Fruit fly (Drosophila melanogaster) whole organism, embryonic: Measurements from ENCODE around the gene CG3626.

Source experiments
- ATbp ChIP-seq: fragments of 200-800 bp; sonication (Bioruptor generic); optimal IDR thresholded peaks from 2 replicates; lab custom pipeline; 2017; ENCODE audit warnings: missing biosample characterization, mild to moderate bottlenecking, missing genetic modification characterization, missing genetic modification reagents
- Asciz ChIP-seq: fragments of 200-800 bp; sonication (Bioruptor generic); optimal IDR thresholded peaks from 2 replicates; lab custom pipeline; 2017; ENCODE audit warnings: missing biosample characterization, mild to moderate bottlenecking, missing genetic modification characterization, missing genetic modification reagents
- Atf3 ChIP-seq: fragments of 200-800 bp; sonication (Bioruptor generic); optimal IDR thresholded peaks from 3 replicates; lab custom pipeline; 2016; ENCODE audit warnings: missing biosample characterization, missing genetic modification characterization
- B-H1 ChIP-seq: fragments of 200-800 bp; sonication (Bioruptor generic); IDR thresholded peaks from 3 replicates; pipeline ENCODE4 v1.3.6; 2022; ENCODE audit warnings: missing biosample characterization, missing genetic modification characterization
- CG10543 ChIP-seq: fragments of 200-800 bp; sonication (Bioruptor generic); optimal IDR thresholded peaks from 3 replicates; lab custom pipeline; 2017; ENCODE audit warnings: missing biosample characterization, mild to moderate bottlenecking, missing genetic modification characterization, moderate library complexity
- CG13624 ChIP-seq: fragments of 200-800 bp; sonication (Bioruptor generic); optimal IDR thresholded peaks from 2 replicates; lab custom pipeline; 2016; ENCODE audit warnings: missing biosample characterization, missing genetic modification characterization
- CG17328 ChIP-seq: fragments of 200-800 bp; sonication (Bioruptor generic); IDR thresholded peaks from 2 replicates; pipeline ENCODE4 v1.3.6; 2022; ENCODE audit warnings: missing biosample characterization, missing genetic modification characterization
- CG17802 ChIP-seq: fragments of 200-800 bp; sonication (Bioruptor generic); optimal IDR thresholded peaks from 2 replicates; lab custom pipeline; 2018; ENCODE audit warnings: missing biosample characterization, mild to moderate bottlenecking, missing genetic modification characterization, moderate library complexity
- CG17829 ChIP-seq: fragments of 200-800 bp; optimal IDR thresholded peaks from 2 replicates; lab custom pipeline; 2019; ENCODE audit warnings: missing biosample characterization, mild to moderate bottlenecking, missing genetic modification characterization, moderate library complexity
- CG18619 ChIP-seq: fragments of 200-800 bp; sonication (Bioruptor generic); optimal IDR thresholded peaks from 3 replicates; lab custom pipeline; 2017; ENCODE audit warnings: missing biosample characterization, mild to moderate bottlenecking, missing genetic modification characterization
- CG2678 ChIP-seq: fragments of 200-800 bp; sonication (Bioruptor generic); optimal IDR thresholded peaks from 3 replicates; lab custom pipeline; 2019; ENCODE audit warnings: missing biosample characterization, mild to moderate bottlenecking, missing genetic modification characterization, moderate library complexity
- CG2889 ChIP-seq: fragments of 200-800 bp; sonication (Bioruptor generic); IDR thresholded peaks from 3 replicates; pipeline ENCODE4 v1.3.6; 2022; ENCODE audit warnings: missing biosample characterization, missing genetic modification characterization
- CG3407 ChIP-seq: fragments of 200-800 bp; sonication (Bioruptor generic); optimal IDR thresholded peaks from 2 replicates; lab custom pipeline; 2018; ENCODE audit warnings: missing biosample characterization, mild to moderate bottlenecking, missing genetic modification characterization
- CG4404 ChIP-seq: fragments of 200-800 bp; sonication (Bioruptor generic); IDR thresholded peaks from 2 replicates; pipeline ENCODE4 v1.3.6; 2022; ENCODE audit warnings: missing biosample characterization, missing genetic modification characterization
- CG7556 ChIP-seq: fragments of 200-800 bp; sonication (Bioruptor generic); optimal IDR thresholded peaks from 2 replicates; lab custom pipeline; 2017; ENCODE audit warnings: missing biosample characterization, mild to moderate bottlenecking, missing genetic modification characterization
- CG9215 ChIP-seq: fragments of 200-800 bp; sonication (Bioruptor generic); IDR thresholded peaks from 2 replicates; pipeline ENCODE4 v1.3.6; 2022; ENCODE audit warnings: missing biosample characterization, missing genetic modification characterization
- CG9609 ChIP-seq: fragments of 200-800 bp; sonication (Bioruptor generic); optimal IDR thresholded peaks from 3 replicates; lab custom pipeline; 2016; ENCODE audit warnings: missing biosample characterization, missing genetic modification characterization
- CG9932 ChIP-seq: fragments of 200-800 bp; sonication (Bioruptor generic); IDR thresholded peaks from 2 replicates; pipeline ENCODE4 v1.3.6; 2022; ENCODE audit warnings: missing biosample characterization, missing genetic modification characterization
- Dbx ChIP-seq: fragments of 200-800 bp; sonication (Bioruptor generic); IDR thresholded peaks from 3 replicates; pipeline ENCODE4 v1.3.6; 2022; ENCODE audit warnings: missing biosample characterization, missing genetic modification characterization
- E2f2 ChIP-seq: fragments of 200-800 bp; sonication (Bioruptor generic); IDR thresholded peaks from 2 replicates; pipeline ENCODE4 v1.3.6; 2022; ENCODE audit warnings: missing biosample characterization, missing genetic modification characterization
- Fer3 ChIP-seq: fragments of 200-800 bp; sonication (Bioruptor generic); optimal IDR thresholded peaks from 2 replicates; lab custom pipeline; 2018; ENCODE audit warnings: missing biosample characterization, mild to moderate bottlenecking, missing genetic modification characterization, moderate library complexity
- GATAe ChIP-seq: fragments of 200-800 bp; sonication (Bioruptor generic); conservative IDR thresholded peaks from 2 replicates; pipeline ENCODE4 v1.3.6; 2022; ENCODE audit warnings: missing biosample characterization, missing genetic modification characterization
- Gsc ChIP-seq: fragments of 200-800 bp; sonication (Bioruptor generic); IDR thresholded peaks from 2 replicates; pipeline ENCODE4 v1.3.6; 2022; ENCODE audit warnings: missing biosample characterization, missing genetic modification characterization
- HHEX ChIP-seq: fragments of 200-800 bp; sonication (Bioruptor generic); optimal IDR thresholded peaks from 3 replicates; lab custom pipeline; 2017; ENCODE audit warnings: missing biosample characterization, mild to moderate bottlenecking, missing genetic modification characterization, missing genetic modification reagents
- HLH3B ChIP-seq: fragments of 200-800 bp; sonication (Bioruptor generic); IDR thresholded peaks from 2 replicates; pipeline ENCODE4 v1.3.6; 2022; ENCODE audit warnings: missing biosample characterization, missing genetic modification characterization
- Hand ChIP-seq: fragments of 200-800 bp; sonication (Bioruptor generic); optimal IDR thresholded peaks from 2 replicates; lab custom pipeline; 2017; ENCODE audit warnings: mild to moderate bottlenecking, missing biosample characterization, missing genetic modification reagents, missing genetic modification characterization
- Hmx ChIP-seq: fragments of 200-800 bp; sonication (Bioruptor generic); optimal IDR thresholded peaks from 2 replicates; lab custom pipeline; 2016; ENCODE audit warnings: missing biosample characterization, missing genetic modification characterization
- Meics ChIP-seq: fragments of 200-800 bp; sonication (Bioruptor generic); optimal IDR thresholded peaks from 2 replicates; lab custom pipeline; 2017; ENCODE audit warnings: missing biosample characterization, mild to moderate bottlenecking, missing genetic modification characterization
- amos ChIP-seq: fragments of 200-800 bp; sonication (Bioruptor generic); IDR thresholded peaks from 2 replicates; pipeline ENCODE4 v1.3.6; 2022; ENCODE audit warnings: missing biosample characterization, missing genetic modification characterization; ENCODE audit not compliant: partially characterized antibody
- ato ChIP-seq: fragments of 200-800 bp; sonication (Bioruptor generic); IDR thresholded peaks from 2 replicates; pipeline ENCODE4 v1.3.6; 2022; ENCODE audit warnings: missing biosample characterization, missing genetic modification characterization; ENCODE audit not compliant: partially characterized antibody
- bcd ChIP-seq: fragments of 200-800 bp; sonication (Bioruptor generic); optimal IDR thresholded peaks from 2 replicates; lab custom pipeline; 2017; ENCODE audit warnings: missing biosample characterization, mild to moderate bottlenecking, missing genetic modification characterization
- cas ChIP-seq: fragments of 200-800 bp; sonication (Bioruptor generic); IDR thresholded peaks from 2 replicates; pipeline ENCODE4 v1.3.6; 2022; ENCODE audit warnings: missing biosample characterization, missing genetic modification characterization
- crc ChIP-seq: fragments of 200-800 bp; sonication (Bioruptor generic); optimal IDR thresholded peaks from 2 replicates; lab custom pipeline; 2016; ENCODE audit warnings: missing biosample characterization, missing genetic modification characterization
- cwo ChIP-seq: fragments of 200-800 bp; sonication (Bioruptor generic); optimal IDR thresholded peaks from 3 replicates; lab custom pipeline; 2017; ENCODE audit warnings: missing biosample characterization, missing genetic modification characterization, mild to moderate bottlenecking, moderate library complexity, missing genetic modification reagents
- dm ChIP-seq: fragments of 200-800 bp; sonication (Bioruptor generic); optimal IDR thresholded peaks from 3 replicates; lab custom pipeline; 2016; ENCODE audit warnings: missing biosample characterization, missing genetic modification characterization
- dysf ChIP-seq: fragments of 200-800 bp; sonication (Bioruptor generic); IDR thresholded peaks from 3 replicates; pipeline ENCODE4 v1.3.6; 2022; ENCODE audit warnings: missing biosample characterization, missing genetic modification characterization
- ems ChIP-seq: fragments of 200-800 bp; sonication (Bioruptor generic); optimal IDR thresholded peaks from 3 replicates; lab custom pipeline; 2016; ENCODE audit warnings: missing biosample characterization, missing genetic modification characterization
- exex ChIP-seq: fragments of 200-800 bp; sonication (Bioruptor generic); optimal IDR thresholded peaks from 4 replicates; lab custom pipeline; 2018; ENCODE audit warnings: missing biosample characterization, mild to moderate bottlenecking, missing genetic modification characterization, moderate library complexity
- fd3F ChIP-seq: fragments of 200-800 bp; sonication (Bioruptor generic); optimal IDR thresholded peaks from 2 replicates; lab custom pipeline; 2018; ENCODE audit warnings: missing biosample characterization, mild to moderate bottlenecking, missing genetic modification characterization, moderate library complexity
- gsb-n ChIP-seq: fragments of 200-800 bp; sonication (Bioruptor generic); optimal IDR thresholded peaks from 3 replicates; lab custom pipeline; 2018; ENCODE audit warnings: missing biosample characterization, mild to moderate bottlenecking, missing genetic modification characterization
- insv ChIP-seq, 2 experiments: fragments of 200-800 bp; sonication (Bioruptor generic); optimal IDR thresholded peaks; 3 replicates each; lab custom pipeline; 2016 to 2018; ENCODE audit warnings: missing biosample characterization in 2 of 2, missing genetic modification characterization in 2 of 2
- jing ChIP-seq: fragments of 200-800 bp; sonication (Bioruptor generic); optimal IDR thresholded peaks from 2 replicates; lab custom pipeline; 2018; ENCODE audit warnings: missing biosample characterization, mild to moderate bottlenecking, missing genetic modification characterization
- kay ChIP-seq: fragments of 200-800 bp; sonication (Bioruptor generic); optimal IDR thresholded peaks from 2 replicates; lab custom pipeline; 2016; ENCODE audit warnings: missing biosample characterization, missing genetic modification characterization
- knrl ChIP-seq: fragments of 200-800 bp; sonication (Bioruptor generic); IDR thresholded peaks from 3 replicates; pipeline ENCODE4 v1.3.6; 2022; ENCODE audit warnings: missing biosample characterization, missing genetic modification characterization; ENCODE audit not compliant: partially characterized antibody
- oc ChIP-seq: fragments of 200-800 bp; sonication (Bioruptor generic); optimal IDR thresholded peaks from 2 replicates; lab custom pipeline; 2018; ENCODE audit warnings: missing biosample characterization, mild to moderate bottlenecking, missing genetic modification characterization, moderate library complexity
- pfk ChIP-seq: fragments of 200-800 bp; sonication (Bioruptor generic); optimal IDR thresholded peaks from 2 replicates; lab custom pipeline; 2018; ENCODE audit warnings: missing biosample characterization, mild to moderate bottlenecking, missing genetic modification characterization, moderate library complexity
- sisA ChIP-seq: fragments of 200-800 bp; sonication (Bioruptor generic); IDR thresholded peaks from 2 replicates; pipeline ENCODE4 v1.3.6; 2022; ENCODE audit warnings: missing biosample characterization, missing genetic modification characterization
- slbo ChIP-seq: fragments of 200-800 bp; sonication (Bioruptor generic); IDR thresholded peaks from 2 replicates; pipeline ENCODE4 v1.3.6; 2022; ENCODE audit warnings: missing biosample characterization, missing genetic modification characterization
- sob ChIP-seq: fragments of 200-800 bp; sonication (Bioruptor generic); IDR thresholded peaks from 2 replicates; pipeline ENCODE4 v1.3.6; 2022; ENCODE audit warnings: missing biosample characterization, missing genetic modification characterization
- tx ChIP-seq: fragments of 200-800 bp; sonication (Bioruptor generic); optimal IDR thresholded peaks from 2 replicates; lab custom pipeline; 2016; ENCODE audit warnings: missing biosample characterization, missing genetic modification characterization
- vfl ChIP-seq: fragments of 200-800 bp; sonication (Bioruptor generic); optimal IDR thresholded peaks from 2 replicates; lab custom pipeline; 2016; ENCODE audit warnings: missing biosample characterization, missing genetic modification characterization

Gene CG3626

DNA sequence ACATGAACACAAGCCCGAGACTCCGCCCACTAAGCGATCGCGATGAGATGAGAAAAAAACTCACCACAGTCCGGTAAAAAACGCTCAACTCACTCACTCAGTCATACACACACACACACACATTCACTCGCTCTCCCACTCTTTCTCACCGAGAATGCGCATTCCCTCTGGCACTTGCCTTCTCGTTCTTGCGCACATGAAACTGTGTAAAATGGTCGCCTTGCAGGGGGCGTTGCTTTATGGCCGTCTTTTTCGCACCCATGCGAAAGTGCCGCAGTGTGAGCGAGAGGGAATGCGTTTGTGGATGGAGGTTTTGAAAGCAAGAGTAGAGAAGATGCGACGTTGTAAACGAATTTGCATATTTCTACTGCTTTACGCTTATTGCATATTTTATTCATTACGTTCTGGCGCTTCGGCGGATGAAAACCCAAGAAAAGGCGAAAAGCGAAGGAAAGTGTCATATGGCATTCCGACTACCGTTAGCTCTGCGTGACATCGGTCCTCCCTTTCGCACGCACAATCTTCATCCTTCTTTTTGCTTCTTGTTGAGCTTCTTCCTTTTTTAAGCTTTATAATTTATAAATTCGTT, 45.3 kb downstream of the CG3626 start (continued):
- TF ChIP-seq HLH3B (GFP tag; lab: Robert Waterston, UW) (no peak), CG13624 (GFP tag; lab: Kevin White, UChicago) (no peak), vfl (GFP tag; lab: Kevin White, UChicago) (no peak), gsb-n (tag; lab: Kevin White, UChicago) (peak; percentile 9), Hmx (GFP tag; lab: Kevin White, UChicago) (no peak), CG17802 (tag; lab: Kevin White, UChicago) (no peak), Dbx (GFP tag; lab: Robert Waterston, UW) (no peak), CG4404 (GFP tag; lab: Robert Waterston, UW) (no peak), tx (GFP tag; lab: Kevin White, UChicago) (no peak), sisA (no peak), ems (no peak), HHEX (GFP tag; lab: Kevin White, UChicago) (no peak), CG17829 (peak; percentile 19), pfk (GFP tag; lab: Kevin White, UChicago) (no peak), dm (GFP tag; lab: Kevin White, UChicago) (no peak), CG2678 (tag; lab: Kevin White, UChicago) (no peak), ato (0 out of 2 replicates have a peak, but pooled peaks have one; percentile 21), Meics (GFP tag; lab: Kevin White, UChicago) (no peak), cas (GFP tag; lab: Robert Waterston, UW) (no peak), crc (GFP tag; lab: Kevin White, UChicago) (no peak), Fer3 (tag; lab: Kevin White, UChicago) (no peak), slbo (no peak), CG17328 (GFP tag; lab: Robert Waterston, UW) (no peak), B-H1 (GFP tag; lab: Robert Waterston, UW) (no peak), Hand (no peak), CG9609 (GFP tag; lab: Kevin White, UChicago) (no peak), CG18619 (GFP tag; lab: Kevin White, UChicago) (no peak), Gsc (GFP tag; lab: Robert Waterston, UW) (no peak), bcd (no peak), jing (GFP tag; lab: Kevin White, UChicago) (no peak), CG2889 (GFP tag; lab: Robert Waterston, UW) (no peak), fd3F (GFP tag; lab: Kevin White, UChicago) (no peak), exex (tag; lab: Kevin White, UChicago) (no peak), cwo (GFP tag; lab: Kevin White, UChicago) (no peak), E2f2 (GFP tag; lab: Robert Waterston, UW) (no peak), dysf (GFP tag; lab: Robert Waterston, UW) (no peak), knrl (GFP tag; lab: Robert Waterston, UW) (peak; percentile 52; the same call in 2 of the 3 replicates), sob (GFP tag; lab: Robert Waterston, UW) (no peak), CG3407 (no peak), CG9215 (no peak), kay (GFP tag; lab: Kevin White, UChicago) (no peak), insv (GFP tag; optimal IDR thresholded peaks at IDR 0.05; lab: Kevin White, UChicago) (peak in 1 of 2 experiments; percentile 55), Asciz (GFP tag; lab: Kevin White, UChicago) (no peak), CG7556 (GFP tag; lab: Kevin White, UChicago) (no peak), GATAe (GFP tag; lab: Robert Waterston, UW) (no peak), amos (GFP tag; lab: Robert Waterston, UW) (peak; percentile 27; the same call in 1 of the 2 replicates), oc (tag; lab: Kevin White, UChicago) (peak; percentile 33), CG10543 (GFP tag; lab: Kevin White, UChicago) (no peak), CG9932 (GFP tag; lab: Robert Waterston, UW) (no peak), Atf3 (GFP tag; lab: Kevin White, UChicago) (no peak), ATbp (GFP tag; lab: Kevin White, UChicago) (no peak)
